Fruit fly (Drosophila melanogaster): Measurements from ENCODE around the gene CG12065.
A peak's percentile ranks its signal among the peaks of the same experiment; 100 is the strongest.

CG12065 gene

DNA sequence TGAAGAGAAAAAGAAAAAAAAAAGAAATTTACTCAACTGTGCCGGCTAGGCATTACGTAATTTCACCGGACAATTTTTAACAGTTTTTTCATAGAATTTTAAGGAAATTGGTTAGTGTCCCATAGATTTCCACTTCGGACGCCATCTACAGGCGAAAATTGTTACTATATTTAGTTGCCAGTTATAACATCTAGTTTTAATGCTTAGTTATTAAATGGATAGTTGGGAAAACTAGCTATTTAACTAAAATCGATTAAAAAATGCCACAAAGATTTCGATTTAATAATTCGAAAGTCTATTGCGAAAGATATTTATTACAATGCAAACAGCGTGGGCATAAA lies 39.8 kb upstream of the CG12065 start:
- TF ChIP-seq usp (GFP tag; optimal IDR thresholded peaks at IDR 0.05): no peak

DNA sequence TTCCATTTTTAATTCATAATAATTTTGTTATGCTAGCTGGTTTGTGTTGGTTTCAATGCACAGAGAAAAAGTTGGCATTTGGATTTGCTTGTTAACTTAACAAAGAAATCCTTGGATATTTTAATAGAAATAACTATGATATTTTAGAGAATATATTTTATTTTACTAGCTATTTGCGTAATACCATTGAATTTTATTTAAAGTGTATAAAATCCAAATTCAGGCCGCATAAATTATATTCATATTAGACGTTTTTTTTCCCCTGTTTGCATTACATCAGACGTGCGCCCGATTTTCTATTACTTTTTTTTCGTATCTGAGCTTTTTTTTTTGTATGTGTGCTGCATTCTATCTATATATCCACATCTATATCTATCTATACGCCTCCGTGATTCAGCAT lies 39.4 kb upstream of the CG12065 start:
- TF ChIP-seq dmrt93B (GFP tag; optimal IDR thresholded peaks at IDR 0.05): no peak
- TF ChIP-seq N (GFP tag; optimal IDR thresholded peaks at IDR 0.05): no peak
- TF ChIP-seq woc (GFP tag; optimal IDR thresholded peaks at IDR 0.05): no peak
- no peak for TF ChIP-seq psq (GFP tag; optimal IDR thresholded peaks at IDR 0.05)
- TF ChIP-seq CrebA (GFP tag; optimal IDR thresholded peaks at IDR 0.05; ENCODE audit: borderline replicate concordance): no peak
- TF ChIP-seq tai (GFP tag; optimal IDR thresholded peaks at IDR 0.05): no peak
- TF ChIP-seq sage (GFP tag; optimal IDR thresholded peaks at IDR 0.05): no peak
- TF ChIP-seq Sp1 (GFP tag; optimal IDR thresholded peaks at IDR 0.05): no peak
- no peak for TF ChIP-seq sv (GFP tag; optimal IDR thresholded peaks at IDR 0.05)
- TF ChIP-seq ey (GFP tag; optimal IDR thresholded peaks at IDR 0.05): no peak
- no peak for TF ChIP-seq dl (GFP tag; optimal IDR thresholded peaks at IDR 0.05; ENCODE audit: insufficient read depth in 1 of 2, partially characterized antibody in 2 of 2)
- TF ChIP-seq Abd-B (GFP tag; optimal IDR thresholded peaks at IDR 0.05): no peak
- no peak for TF ChIP-seq Jra (GFP tag; optimal IDR thresholded peaks at IDR 0.05)
- TF ChIP-seq Vsx2 (GFP tag; optimal IDR thresholded peaks at IDR 0.05; ENCODE audit: partially characterized antibody): no peak
- no peak for TF ChIP-seq pan (optimal IDR thresholded peaks at IDR 0.05)
- TF ChIP-seq fru (GFP tag; optimal IDR thresholded peaks at IDR 0.05): no peak
- no peak for TF ChIP-seq dsf (GFP tag; optimal IDR thresholded peaks at IDR 0.05; ENCODE audit: borderline replicate concordance)
- no peak for TF ChIP-seq Myc (optimal IDR thresholded peaks at IDR 0.05)
- no peak for TF ChIP-seq Hr83 (GFP tag; optimal IDR thresholded peaks at IDR 0.05; ENCODE audit: poor library complexity, severe bottlenecking)
- no peak for TF ChIP-seq foxo (GFP tag; optimal IDR thresholded peaks at IDR 0.05)

DNA sequence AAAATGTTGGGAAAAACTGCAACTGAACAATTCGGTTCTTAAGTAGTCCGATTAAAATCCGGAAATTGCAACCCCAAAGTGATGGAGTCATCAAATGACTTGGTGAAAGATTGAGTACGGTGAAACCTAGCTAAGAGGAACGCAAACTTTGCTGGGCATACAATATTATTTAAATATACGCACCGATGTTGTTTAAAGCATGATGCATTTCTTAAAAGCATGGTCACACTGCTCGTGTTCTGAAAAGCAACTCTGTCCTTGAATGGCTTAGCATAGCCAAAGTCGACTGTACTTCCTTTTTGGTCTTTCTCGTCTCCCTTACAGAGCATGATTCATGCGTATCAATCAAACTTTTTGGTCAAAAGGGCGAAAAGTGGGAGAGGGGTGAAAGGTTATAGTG lies 37.5 kb upstream of the CG12065 start:
- TF ChIP-seq fru (GFP tag; optimal IDR thresholded peaks at IDR 0.05): peak; percentile 24
- no peak for TF ChIP-seq ey (GFP tag; optimal IDR thresholded peaks at IDR 0.05)
- TF ChIP-seq Hr83 (GFP tag; optimal IDR thresholded peaks at IDR 0.05; ENCODE audit: poor library complexity, severe bottlenecking): no peak
- TF ChIP-seq foxo (GFP tag; optimal IDR thresholded peaks at IDR 0.05): peak in 1 of 2 experiments; percentile 24
- no peak for TF ChIP-seq Vsx2 (GFP tag; optimal IDR thresholded peaks at IDR 0.05; ENCODE audit: partially characterized antibody)
- no peak for TF ChIP-seq dl (GFP tag; optimal IDR thresholded peaks at IDR 0.05; ENCODE audit: insufficient read depth in 1 of 2, partially characterized antibody in 2 of 2)
- TF ChIP-seq jim (GFP tag; optimal IDR thresholded peaks at IDR 0.05): no peak
- no peak for TF ChIP-seq h (GFP tag; optimal IDR thresholded peaks at IDR 0.05)
- TF ChIP-seq Abd-B (GFP tag; optimal IDR thresholded peaks at IDR 0.05): no peak
- no peak for TF ChIP-seq CG32264 (GFP tag; optimal IDR thresholded peaks at IDR 0.05)
- no peak for TF ChIP-seq sage (GFP tag; optimal IDR thresholded peaks at IDR 0.05)
- no peak for TF ChIP-seq usp (GFP tag; optimal IDR thresholded peaks at IDR 0.05)

DNA sequence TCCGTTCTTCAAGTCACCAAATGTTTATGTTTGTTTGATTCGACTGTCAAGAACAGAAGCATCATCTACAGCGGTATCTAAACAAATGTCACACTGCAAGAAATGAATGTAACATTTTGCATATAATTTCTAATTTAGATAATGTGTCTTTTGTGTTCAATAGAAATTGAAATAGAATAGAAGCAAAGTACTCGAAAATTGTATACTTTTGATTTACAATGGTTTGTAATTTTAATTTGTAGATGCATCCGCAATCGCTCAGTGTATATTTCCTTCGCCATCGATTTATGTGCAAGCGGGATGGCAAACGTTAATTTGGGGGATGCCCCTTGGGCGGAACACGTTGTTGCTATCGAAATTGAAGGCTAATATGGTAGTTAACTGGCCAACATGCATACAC lies 35.9 kb upstream of the CG12065 start:
- TF ChIP-seq dl (GFP tag; optimal IDR thresholded peaks at IDR 0.05; ENCODE audit: insufficient read depth in 1 of 2, partially characterized antibody in 2 of 2): no peak
- TF ChIP-seq rgr (GFP tag; optimal IDR thresholded peaks at IDR 0.05): peak; percentile 3
- TF ChIP-seq HLH106 (tag; optimal IDR thresholded peaks at IDR 0.05): peak; percentile 23
- TF ChIP-seq foxo (GFP tag; optimal IDR thresholded peaks at IDR 0.05): peak in 1 of 2 experiments; percentile 46
- TF ChIP-seq fru (GFP tag; optimal IDR thresholded peaks at IDR 0.05): peak; percentile 33
- no peak for TF ChIP-seq usp (GFP tag; optimal IDR thresholded peaks at IDR 0.05)
- TF ChIP-seq Hnf4 (GFP tag; optimal IDR thresholded peaks at IDR 0.05): peak; percentile 21
- TF ChIP-seq pan (optimal IDR thresholded peaks at IDR 0.05): no peak
- TF ChIP-seq Vsx2 (GFP tag; optimal IDR thresholded peaks at IDR 0.05; ENCODE audit: partially characterized antibody): no peak
- TF ChIP-seq dsf (GFP tag; optimal IDR thresholded peaks at IDR 0.05; ENCODE audit: borderline replicate concordance): no peak
- TF ChIP-seq h (GFP tag; optimal IDR thresholded peaks at IDR 0.05): peak; percentile 17
- no peak for TF ChIP-seq brk (GFP tag; optimal IDR thresholded peaks at IDR 0.05)
- peak; percentile 22 for TF ChIP-seq Sp1 (GFP tag; optimal IDR thresholded peaks at IDR 0.05)
- no peak for TF ChIP-seq Hr83 (GFP tag; optimal IDR thresholded peaks at IDR 0.05; ENCODE audit: poor library complexity, severe bottlenecking)
- TF ChIP-seq ey (GFP tag; optimal IDR thresholded peaks at IDR 0.05): peak; percentile 40
- TF ChIP-seq Mio (GFP tag; optimal IDR thresholded peaks at IDR 0.05): no peak

DNA sequence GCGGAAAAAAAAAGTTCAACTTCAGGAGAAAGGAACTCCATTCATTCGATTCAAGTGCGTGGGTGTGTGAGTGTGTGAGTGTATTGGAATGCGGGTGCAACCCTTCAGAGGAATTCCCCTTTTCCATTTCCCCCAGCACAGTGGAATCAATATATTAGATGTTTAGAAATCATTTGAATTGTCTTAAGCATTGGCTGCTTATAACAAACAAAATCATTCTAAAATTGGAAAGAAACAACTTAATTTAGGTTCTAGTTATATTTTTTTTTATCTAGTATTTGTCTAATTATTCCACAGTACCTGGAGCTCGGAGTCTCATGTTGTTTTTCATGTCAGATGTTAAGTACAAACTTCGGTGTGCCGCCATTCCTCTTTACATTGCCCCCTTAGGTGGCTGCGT lies 35.1 kb upstream of the CG12065 start:
- TF ChIP-seq tai (GFP tag; optimal IDR thresholded peaks at IDR 0.05): no peak
- no peak for TF ChIP-seq dsf (GFP tag; optimal IDR thresholded peaks at IDR 0.05; ENCODE audit: borderline replicate concordance)
- TF ChIP-seq Abd-B (GFP tag; optimal IDR thresholded peaks at IDR 0.05): no peak
- TF ChIP-seq fru (GFP tag; optimal IDR thresholded peaks at IDR 0.05): no peak
- TF ChIP-seq dl (GFP tag; optimal IDR thresholded peaks at IDR 0.05; ENCODE audit: insufficient read depth in 1 of 2, partially characterized antibody in 2 of 2): no peak
- TF ChIP-seq Sp1 (GFP tag; optimal IDR thresholded peaks at IDR 0.05): peak; percentile 25
- TF ChIP-seq N (GFP tag; optimal IDR thresholded peaks at IDR 0.05): no peak
- TF ChIP-seq HLH106 (tag; optimal IDR thresholded peaks at IDR 0.05): peak; percentile 42
- no peak for TF ChIP-seq CrebA (GFP tag; optimal IDR thresholded peaks at IDR 0.05; ENCODE audit: borderline replicate concordance)
- TF ChIP-seq CG9705 (GFP tag; optimal IDR thresholded peaks at IDR 0.05): no peak
- TF ChIP-seq Hr78 (GFP tag; optimal IDR thresholded peaks at IDR 0.05): no peak
- no peak for TF ChIP-seq Dif (GFP tag; optimal IDR thresholded peaks at IDR 0.05; ENCODE audit: partially characterized antibody)
- no peak for TF ChIP-seq dmrt93B (GFP tag; optimal IDR thresholded peaks at IDR 0.05)
- TF ChIP-seq Dfd (GFP tag; optimal IDR thresholded peaks at IDR 0.05): no peak
- no peak for TF ChIP-seq lola (GFP tag; optimal IDR thresholded peaks at IDR 0.05)
- TF ChIP-seq Vsx2 (GFP tag; optimal IDR thresholded peaks at IDR 0.05; ENCODE audit: partially characterized antibody): no peak
- no peak for TF ChIP-seq Myc (optimal IDR thresholded peaks at IDR 0.05)
- peak; percentile 14 for TF ChIP-seq rgr (GFP tag; optimal IDR thresholded peaks at IDR 0.05)
- no peak for TF ChIP-seq Mio (GFP tag; optimal IDR thresholded peaks at IDR 0.05)
- TF ChIP-seq GATAd (GFP tag; optimal IDR thresholded peaks at IDR 0.05): no peak
- peak; percentile 31 for TF ChIP-seq h (GFP tag; optimal IDR thresholded peaks at IDR 0.05)
